Worm (Caenorhabditis elegans) whole organism, L4 larva: Measurements from ENCODE around the gene eef-1A.2.

Experiments
- aha-1 ChIP-seq: fragments of 150-350 bp; peaks from one replicate; lab custom pipeline; 2014; ENCODE audit warnings: missing biosample characterization, missing genetic modification characterization
- aly-2 ChIP-seq: sonication (generic microtip); optimal IDR thresholded peaks from 2 replicates; lab custom pipeline; 2018; ENCODE audit warnings: missing biosample characterization, missing genetic modification characterization
- daf-19 ChIP-seq: fragments of 200-800 bp; sonication (Bioruptor generic); conservative IDR thresholded peaks from 2 replicates; pipeline ENCODE4 v1.3.6; 2022; ENCODE audit warnings: missing genetic modification characterization, missing compliant biosample characterization
- fos-1 ChIP-seq: fragments of 150-350 bp; optimal IDR thresholded peaks from 2 replicates; lab custom pipeline; 2014; ENCODE audit warnings: missing biosample characterization, missing genetic modification characterization
- lim-7 ChIP-seq: fragments of 200-800 bp; sonication (Bioruptor generic); IDR thresholded peaks from 2 replicates; pipeline ENCODE4 v1.3.6; 2022; ENCODE audit warnings: missing genetic modification characterization, missing compliant biosample characterization
- lin-13 ChIP-seq: fragments of 150-350 bp; optimal IDR thresholded peaks from 2 replicates; lab custom pipeline; 2014; ENCODE audit warnings: missing biosample characterization, missing genetic modification reagents, missing genetic modification characterization
- lin-39 ChIP-seq: fragments of 150-350 bp; optimal IDR thresholded peaks from 2 replicates; lab custom pipeline; 2014; ENCODE audit warnings: missing biosample characterization, missing genetic modification reagents, missing genetic modification characterization
- nhr-11 ChIP-seq: fragments of 150-350 bp; optimal IDR thresholded peaks from 2 replicates; lab custom pipeline; 2014; ENCODE audit warnings: missing biosample characterization, missing genetic modification characterization
- nhr-42 ChIP-seq: fragments of 200-800 bp; sonication (Bioruptor generic); IDR thresholded peaks from 2 replicates; pipeline ENCODE4 v1.3.6; 2022; ENCODE audit warnings: missing genetic modification characterization, missing compliant biosample characterization
- nhr-48 ChIP-seq: sonication (generic microtip); optimal IDR thresholded peaks from 2 replicates; lab custom pipeline; 2016; ENCODE audit warnings: mild to moderate bottlenecking, missing genetic modification characterization, missing compliant biosample characterization
- nhr-76 ChIP-seq: fragments of 150-350 bp; optimal IDR thresholded peaks from 2 replicates; lab custom pipeline; 2014; ENCODE audit warnings: missing biosample characterization, missing genetic modification characterization
- skn-1 ChIP-seq: fragments of 150-350 bp; optimal IDR thresholded peaks from 2 replicates; lab custom pipeline; 2014; ENCODE audit warnings: missing biosample characterization, missing genetic modification characterization
- unc-62 ChIP-seq, 3 experiments: fragments of 150-350 bp in 1 of 3; sonication (generic microtip); optimal IDR thresholded peaks in 2 of 3; peaks in 1 of 3; 1 replicate in 1 of 3; 2 replicates in 2 of 3; lab custom pipeline; 2014 to 2017; ENCODE audit warnings: missing biosample characterization in 3 of 3, missing genetic modification characterization in 3 of 3, missing genetic modification reagents in 3 of 3, missing genotype in 1 of 3

DNA sequence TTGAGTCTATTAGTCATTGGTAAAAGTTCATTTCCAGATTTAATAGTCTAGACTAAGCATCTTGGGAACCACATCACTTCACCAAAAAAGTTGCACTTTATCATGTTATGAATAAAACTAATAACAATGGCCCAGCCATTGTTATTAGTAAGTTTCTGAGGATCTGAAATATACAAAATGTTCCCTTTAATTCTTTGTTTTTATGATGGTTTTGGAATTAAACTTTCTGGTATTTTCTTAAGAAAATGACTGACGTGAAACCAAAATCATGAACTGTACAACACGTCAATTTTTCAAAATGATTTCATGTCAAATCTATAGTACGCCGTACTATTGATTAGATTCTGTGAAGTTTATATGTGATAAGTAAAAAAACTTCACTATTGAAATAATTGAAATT, 16.5 kb downstream of the eef-1A.2 start:
- TF ChIP-seq daf-19 (GFP tag; lab: Robert Waterston, UW) = no peak
- no peak for TF ChIP-seq unc-62 (GFP tag; optimal IDR thresholded peaks at IDR 0.05 in 1 of 2; lab: Kevin White, UChicago)
- TF ChIP-seq unc-62 (tag; optimal IDR thresholded peaks at IDR 0.05; lab: Kevin White, UChicago) = no peak
- TF ChIP-seq skn-1 (tag; lab: Kevin White, UChicago) = no peak
- TF ChIP-seq lin-13 (GFP tag; lab: Kevin White, UChicago) = no peak
- TF ChIP-seq nhr-48 = no peak
- no peak for TF ChIP-seq lim-7 (GFP tag; lab: Robert Waterston, UW)
- TF ChIP-seq fos-1 (tag; lab: Kevin White, UChicago) = no peak
- no peak for TF ChIP-seq lin-39 (tag; lab: Kevin White, UChicago)
- TF ChIP-seq nhr-76 (tag; lab: Kevin White, UChicago) = no peak
- TF ChIP-seq aha-1 (tag; lab: Kevin White, UChicago) = peak; percentile 97
- no peak for TF ChIP-seq aly-2 (tag; lab: Kevin White, UChicago)
- TF ChIP-seq nhr-11 = no peak
- TF ChIP-seq nhr-42 = no peak
